Fruit fly (Drosophila melanogaster) whole organism, wandering third instar larva: ENCODE measurements around the gene dsx.

Source experiments
- Abd-B ChIP-seq: fragments of >200 bp; optimal IDR thresholded peaks from 2 replicates; lab custom pipeline; 2017; ENCODE audit warnings: missing biosample characterization, missing genetic modification characterization
- CG32264 ChIP-seq: fragments of 200-800 bp; sonication (Bioruptor generic); optimal IDR thresholded peaks from 2 replicates; lab custom pipeline; 2016; ENCODE audit warnings: missing biosample characterization, missing genetic modification characterization
- CG9705 ChIP-seq: fragments of 200-800 bp; sonication (Bioruptor generic); optimal IDR thresholded peaks from 2 replicates; lab custom pipeline; 2018; ENCODE audit warnings: missing biosample characterization, mild to moderate bottlenecking, missing genetic modification characterization
- CrebA ChIP-seq: fragments of 200-800 bp; sonication (Bioruptor generic); optimal IDR thresholded peaks from 2 replicates; lab custom pipeline; 2016; ENCODE audit warnings: missing biosample characterization, mild to moderate bottlenecking, missing genetic modification characterization, borderline replicate concordance
- Dfd ChIP-seq: fragments of >200 bp; optimal IDR thresholded peaks from 2 replicates; lab custom pipeline; 2017; ENCODE audit warnings: missing biosample characterization, missing genetic modification characterization
- Dif ChIP-seq: fragments of 200-275, 200-300 bp; sonication (Bioruptor generic); optimal IDR thresholded peaks from 2 replicates; lab custom pipeline; 2018; ENCODE audit warnings: missing biosample characterization, missing genetic modification characterization; ENCODE audit not compliant: partially characterized antibody
- GATAd ChIP-seq: sonication (Bioruptor generic); optimal IDR thresholded peaks from 2 replicates; lab custom pipeline; 2016; ENCODE audit warnings: missing biosample characterization, missing genetic modification characterization
- HLH106 ChIP-seq: fragments of 200-800 bp; optimal IDR thresholded peaks from 3 replicates; lab custom pipeline; 2019; ENCODE audit warnings: missing biosample characterization, mild to moderate bottlenecking, missing genetic modification characterization, moderate library complexity
- Hnf4 ChIP-seq: fragments of 200-800 bp; sonication (Bioruptor generic); optimal IDR thresholded peaks from 2 replicates; lab custom pipeline; 2016; ENCODE audit warnings: missing biosample characterization, mild to moderate bottlenecking, missing genetic modification characterization
- Hr78 ChIP-seq: fragments of >200 bp; optimal IDR thresholded peaks from 2 replicates; lab custom pipeline; 2017; ENCODE audit warnings: missing biosample characterization, missing genetic modification characterization
- Hr83 ChIP-seq: fragments of 200-300 bp; sonication (Bioruptor generic); optimal IDR thresholded peaks from 2 replicates; lab custom pipeline; 2016; ENCODE audit warnings: missing biosample characterization, mild to moderate bottlenecking, missing genetic modification characterization, moderate library complexity; ENCODE audit not compliant: poor library complexity, severe bottlenecking
- Jra ChIP-seq: sonication (Bioruptor generic); optimal IDR thresholded peaks from 2 replicates; lab custom pipeline; 2016; ENCODE audit warnings: missing biosample characterization, missing genetic modification characterization
- Mio ChIP-seq: sonication (Bioruptor generic); optimal IDR thresholded peaks from 2 replicates; lab custom pipeline; 2016; ENCODE audit warnings: missing biosample characterization, missing genetic modification characterization
- Myc ChIP-seq: fragments of >200 bp; optimal IDR thresholded peaks from 2 replicates; lab custom pipeline; 2017
- N ChIP-seq: fragments of >200 bp; optimal IDR thresholded peaks from 2 replicates; lab custom pipeline; 2018; ENCODE audit warnings: missing biosample characterization, missing external identifiers, missing genetic modification characterization
- OdsH ChIP-seq: fragments of 200-800 bp; sonication (Bioruptor generic); optimal IDR thresholded peaks from 2 replicates; lab custom pipeline; 2016; ENCODE audit warnings: missing biosample characterization, mild to moderate bottlenecking, missing genetic modification characterization
- Rel ChIP-seq, 2 experiments: fragments of 200-800 bp; sonication (Bioruptor generic) in 1 of 2; optimal IDR thresholded peaks; 2 replicates in 1 of 2; 3 replicates in 1 of 2; lab custom pipeline; 2016 to 2019; ENCODE audit warnings: mild to moderate bottlenecking in 2 of 2, missing biosample characterization in 2 of 2, missing genetic modification characterization in 2 of 2, moderate library complexity in 1 of 2
- Sp1 ChIP-seq: fragments of 200-800 bp; sonication (Bioruptor generic); optimal IDR thresholded peaks from 3 replicates; lab custom pipeline; 2019; ENCODE audit warnings: missing biosample characterization, mild to moderate bottlenecking, missing genetic modification characterization, moderate library complexity
- Vsx2 ChIP-seq: fragments of 200-300, 225-300 bp; sonication (Bioruptor generic); optimal IDR thresholded peaks from 2 replicates; lab custom pipeline; 2018; ENCODE audit warnings: missing biosample characterization, missing genetic modification characterization; ENCODE audit not compliant: partially characterized antibody
- br ChIP-seq: fragments of 200-800 bp; sonication (Bioruptor generic); optimal IDR thresholded peaks from 2 replicates; lab custom pipeline; 2016; ENCODE audit warnings: missing biosample characterization, missing genetic modification characterization
- brk ChIP-seq: fragments of 200-800 bp; sonication (Bioruptor generic); optimal IDR thresholded peaks from 2 replicates; lab custom pipeline; 2016; ENCODE audit warnings: missing biosample characterization, mild to moderate bottlenecking, missing genetic modification characterization
- dl ChIP-seq, 2 experiments: fragments of 175-275, 200-275 bp in 1 of 2; fragments of 200-275 bp in 1 of 2; sonication (Bioruptor generic); optimal IDR thresholded peaks; lab custom pipeline; 2018; ENCODE audit warnings: mild to moderate bottlenecking in 2 of 2, missing biosample characterization in 2 of 2, missing genetic modification characterization in 2 of 2, moderate library complexity in 2 of 2; ENCODE audit not compliant: partially characterized antibody in 2 of 2, insufficient read depth in 1 of 2
- dmrt93B ChIP-seq: fragments of 200-800 bp; sonication (Bioruptor generic); optimal IDR thresholded peaks from 2 replicates; lab custom pipeline; 2018; ENCODE audit warnings: missing biosample characterization, mild to moderate bottlenecking, missing genetic modification characterization
- dsf ChIP-seq: sonication (Bioruptor generic); optimal IDR thresholded peaks from 2 replicates; lab custom pipeline; 2016; ENCODE audit warnings: missing biosample characterization, missing genetic modification characterization, borderline replicate concordance
- ey ChIP-seq: fragments of 200-800 bp; sonication (Bioruptor generic); optimal IDR thresholded peaks from 2 replicates; lab custom pipeline; 2016; ENCODE audit warnings: missing biosample characterization, missing genetic modification characterization
- foxo ChIP-seq, 2 experiments: fragments of 200-800 bp; sonication (Bioruptor generic); optimal IDR thresholded peaks; 2 replicates in 1 of 2; 3 replicates in 1 of 2; lab custom pipeline; 2016 to 2017; ENCODE audit warnings: missing biosample characterization in 2 of 2, missing genetic modification characterization in 2 of 2
- fru ChIP-seq: fragments of 200-800 bp; sonication (Bioruptor generic); optimal IDR thresholded peaks from 3 replicates; lab custom pipeline; 2016; ENCODE audit warnings: missing biosample characterization, mild to moderate bottlenecking, missing genetic modification characterization
- h ChIP-seq: fragments of 200-800 bp; sonication (Bioruptor generic); optimal IDR thresholded peaks from 3 replicates; lab custom pipeline; 2016; ENCODE audit warnings: missing biosample characterization, mild to moderate bottlenecking, missing genetic modification characterization
- jim ChIP-seq: fragments of 175-275, 200-325 bp; sonication (Bioruptor generic); optimal IDR thresholded peaks from 2 replicates; lab custom pipeline; 2016; ENCODE audit warnings: missing biosample characterization, mild to moderate bottlenecking, missing genetic modification characterization
- lola ChIP-seq: fragments of >200 bp; optimal IDR thresholded peaks from 2 replicates; lab custom pipeline; 2017; ENCODE audit warnings: missing biosample characterization, missing genetic modification characterization
- pan ChIP-seq: fragments of >200 bp; optimal IDR thresholded peaks from 2 replicates; lab custom pipeline; 2017
- psq ChIP-seq: fragments of 200-800 bp; sonication (Bioruptor generic); optimal IDR thresholded peaks from 3 replicates; lab custom pipeline; 2017; ENCODE audit warnings: missing biosample characterization, mild to moderate bottlenecking, missing genetic modification characterization, moderate library complexity
- rgr ChIP-seq: fragments of 200-800 bp; sonication (Bioruptor generic); optimal IDR thresholded peaks from 3 replicates; lab custom pipeline; 2016; ENCODE audit warnings: missing biosample characterization, mild to moderate bottlenecking, missing genetic modification characterization
- sage ChIP-seq: fragments of 200-800 bp; sonication (Bioruptor generic); optimal IDR thresholded peaks from 2 replicates; lab custom pipeline; 2016; ENCODE audit warnings: missing biosample characterization, mild to moderate bottlenecking, missing genetic modification characterization
- sv ChIP-seq: fragments of 200-800 bp; sonication (Bioruptor generic); optimal IDR thresholded peaks from 3 replicates; lab custom pipeline; 2016; ENCODE audit warnings: missing biosample characterization, missing genetic modification characterization
- tai ChIP-seq: sonication (Bioruptor generic); optimal IDR thresholded peaks from 2 replicates; lab custom pipeline; 2016; ENCODE audit warnings: missing biosample characterization, missing genetic modification characterization
- usp ChIP-seq: fragments of >200 bp; optimal IDR thresholded peaks from 2 replicates; lab custom pipeline; 2017; ENCODE audit warnings: missing biosample characterization, missing genetic modification characterization
- woc ChIP-seq: sonication (Bioruptor generic); optimal IDR thresholded peaks from 2 replicates; lab custom pipeline; 2016; ENCODE audit warnings: missing biosample characterization, mild to moderate bottlenecking, missing genetic modification characterization

dsx gene

DNA sequence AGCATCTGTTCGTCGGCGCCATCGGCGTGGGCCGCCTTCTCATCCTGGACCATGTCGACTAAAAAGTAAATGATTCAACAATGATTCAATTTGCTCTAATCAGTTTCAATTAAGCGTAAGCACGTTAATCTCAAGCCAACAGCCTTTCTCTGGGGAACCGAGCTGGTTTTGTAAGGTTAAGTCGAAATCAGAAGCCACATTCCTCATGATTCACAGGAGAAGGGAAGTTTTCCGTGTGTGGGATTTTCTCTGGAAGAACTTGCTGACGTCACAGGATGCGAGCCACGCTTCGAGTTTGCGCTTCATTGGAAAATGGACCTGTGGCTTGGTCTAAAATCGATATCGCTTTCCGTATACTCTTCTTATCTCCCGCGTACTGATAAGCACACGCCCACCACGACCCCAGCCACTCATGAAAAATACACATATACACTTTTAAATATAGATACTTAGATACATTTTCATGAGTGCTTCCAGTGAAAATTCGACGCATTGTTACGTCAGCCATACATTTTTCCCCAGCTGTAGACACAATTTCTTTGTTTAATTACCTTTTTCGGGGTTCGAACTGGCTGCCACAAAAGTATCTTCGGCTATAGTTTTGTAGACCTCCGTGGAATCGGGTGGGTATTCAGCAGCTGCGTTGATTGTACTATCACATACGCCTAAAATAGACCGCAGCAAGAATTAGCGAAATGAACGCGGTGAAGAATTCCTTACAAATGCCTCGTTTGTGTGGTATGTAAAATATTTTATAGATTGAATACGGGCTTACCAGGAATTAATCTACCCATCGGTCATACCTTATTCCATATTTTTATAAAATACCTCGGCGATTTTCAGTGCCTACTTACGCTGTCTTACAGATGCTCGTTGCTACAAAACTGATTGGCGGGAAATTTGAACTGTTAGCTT is 10.1 kb upstream of the dsx start:
- TF ChIP-seq br (GFP tag; lab: Kevin White, UChicago) (peak; percentile 17), h (GFP tag; lab: Kevin White, UChicago) (peak; percentile 50), dl (GFP tag; optimal IDR thresholded peaks at IDR 0.05; lab: Kevin White, UChicago; ENCODE audit: insufficient read depth in 1 of 2, partially characterized antibody in 2 of 2) (no peak), Jra (GFP tag; lab: Kevin White, UChicago) (no peak), woc (GFP tag; lab: Kevin White, UChicago) (peak; percentile 13), CG32264 (GFP tag; lab: Kevin White, UChicago) (no peak), dsf (GFP tag; lab: Kevin White, UChicago) (no peak), Abd-B (no peak), Hr78 (GFP tag; lab: Kevin White, UChicago) (no peak), brk (GFP tag; lab: Kevin White, UChicago) (no peak), fru (no peak), Hr83 (GFP tag; lab: Kevin White, UChicago) (no peak), Dif (GFP tag; lab: Kevin White, UChicago) (peak; percentile 82), HLH106 (tag; lab: Kevin White, UChicago) (peak; percentile 4), Myc (lab: Kevin White, UChicago) (no peak), Hnf4 (GFP tag; lab: Kevin White, UChicago) (peak; percentile 56), Rel (GFP tag; optimal IDR thresholded peaks at IDR 0.05; lab: Kevin White, UChicago) (no peak), Rel (tag; optimal IDR thresholded peaks at IDR 0.05; lab: Kevin White, UChicago) (peak; percentile 69), Mio (no peak), jim (GFP tag; lab: Kevin White, UChicago) (no peak), sv (peak; percentile 8), pan (lab: Kevin White, UChicago) (no peak), psq (GFP tag; lab: Kevin White, UChicago) (no peak), N (GFP tag; lab: Kevin White, UChicago) (no peak), GATAd (GFP tag; lab: Kevin White, UChicago) (no peak), OdsH (GFP tag; lab: Kevin White, UChicago) (peak; percentile 7), Dfd (no peak), foxo (GFP tag; optimal IDR thresholded peaks at IDR 0.05; lab: Kevin White, UChicago) (peak in 1 of 2 experiments; percentile 8), tai (no peak), ey (GFP tag; lab: Kevin White, UChicago) (no peak), Sp1 (peak; percentile 34), Vsx2 (GFP tag; lab: Kevin White, UChicago) (peak; percentile 54), usp (GFP tag; lab: Kevin White, UChicago) (no peak), rgr (GFP tag; lab: Kevin White, UChicago) (peak; percentile 28), CrebA (peak; percentile 27), sage (no peak), lola (no peak), CG9705 (GFP tag; lab: Kevin White, UChicago) (no peak), dmrt93B (GFP tag; lab: Kevin White, UChicago) (no peak)

DNA sequence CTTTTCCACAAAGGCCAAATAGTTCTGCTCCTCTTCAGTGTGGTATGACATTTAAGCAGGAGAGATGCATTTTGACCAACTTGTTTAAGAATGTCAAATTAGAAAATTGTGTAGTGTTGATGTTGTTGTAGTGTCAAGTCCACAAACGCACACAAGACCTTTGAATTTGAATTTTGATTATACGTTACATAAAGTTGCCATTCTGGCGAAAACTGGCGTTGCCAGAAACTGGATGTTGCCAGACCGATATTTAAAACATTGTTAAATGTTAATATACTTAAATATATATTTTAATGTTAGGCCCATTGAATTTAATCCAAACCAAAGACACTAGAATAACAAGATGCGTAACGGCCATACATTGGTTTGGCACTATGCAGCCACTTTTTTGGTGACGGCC is 5.8 kb upstream of the dsx start:
- TF ChIP-seq usp (GFP tag; lab: Kevin White, UChicago) (no peak), jim (GFP tag; lab: Kevin White, UChicago) (no peak), h (GFP tag; lab: Kevin White, UChicago) (no peak), Dif (GFP tag; lab: Kevin White, UChicago) (no peak), fru (no peak), Dfd (no peak), pan (lab: Kevin White, UChicago) (no peak), lola (no peak), ey (GFP tag; lab: Kevin White, UChicago) (no peak), psq (GFP tag; lab: Kevin White, UChicago) (no peak), N (GFP tag; lab: Kevin White, UChicago) (no peak), Vsx2 (GFP tag; lab: Kevin White, UChicago) (no peak), sage (no peak), Abd-B (no peak)
